Worm (Caenorhabditis elegans): Measurements from ENCODE around the gene klp-6.

- TF ChIP-seq fos-1 (tag; optimal IDR thresholded peaks at IDR 0.05): no peak
- TF ChIP-seq ztf-4 (tag; optimal IDR thresholded peaks at IDR 0.05): no peak
- no peak for TF ChIP-seq elt-3 (tag; optimal IDR thresholded peaks at IDR 0.05)
- TF ChIP-seq lin-15B (tag; optimal IDR thresholded peaks at IDR 0.05): no peak
- TF ChIP-seq sptf-1 (tag; optimal IDR thresholded peaks at IDR 0.05): no peak
- TF ChIP-seq nhr-12 (tag; optimal IDR thresholded peaks at IDR 0.05): no peak
- TF ChIP-seq ama-1 (optimal IDR thresholded peaks at IDR 0.05): no peak
These were observed 7.8 kb upstream of the klp-6 start, which contains the start of gene R144.13 for ce11 chrIII:5022964-5023363.
